Fruit fly (Drosophila melanogaster): ENCODE data around the gene Or19b.

DNA sequence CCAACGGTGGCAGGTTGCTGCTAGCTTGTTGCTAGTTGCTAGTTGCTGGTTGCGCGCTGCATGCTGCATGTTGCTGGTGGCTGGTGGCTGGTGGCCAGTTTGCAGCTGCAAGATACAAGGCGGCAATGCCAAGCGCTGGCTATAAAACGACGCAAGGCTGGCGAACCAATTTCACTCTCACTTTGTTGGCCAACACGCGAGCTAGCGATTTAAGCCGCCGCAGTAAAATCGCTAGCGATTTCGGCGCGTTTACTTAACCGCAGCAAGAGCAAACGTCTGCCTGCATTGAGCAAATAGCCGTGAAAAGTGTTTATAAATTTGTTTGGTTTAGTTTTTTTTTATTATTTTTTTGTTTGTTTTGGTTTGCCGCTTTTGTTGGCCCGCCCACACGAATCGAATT lies 39.2 kb downstream of the Or19b start, which contains the start of gene CG15322:
- TF ChIP-seq Dif (GFP tag; optimal IDR thresholded peaks at IDR 0.05; ENCODE audit: partially characterized antibody) (no peak), GATAd (GFP tag; optimal IDR thresholded peaks at IDR 0.05) (no peak)
